Worm (Caenorhabditis elegans) whole organism, L2 larva: ENCODE measurements around the gene crn-5.

Experiments
- C34F6.9 ChIP-seq: fragments of 150-350 bp; optimal IDR thresholded peaks from 2 replicates; lab custom pipeline; 2014; ENCODE audit warnings: missing biosample characterization, missing genetic modification characterization
- elt-3 ChIP-seq: sonication (generic microtip); optimal IDR thresholded peaks from 2 replicates; lab custom pipeline; 2017; ENCODE audit warnings: missing biosample characterization, missing genetic modification characterization
- nhr-129 ChIP-seq: fragments of 150-350 bp; optimal IDR thresholded peaks from 2 replicates; lab custom pipeline; 2014; ENCODE audit warnings: missing biosample characterization, missing genetic modification characterization
- nhr-23 ChIP-seq: fragments of 150-350 bp; optimal IDR thresholded peaks from 2 replicates; lab custom pipeline; 2014; ENCODE audit warnings: missing biosample characterization, missing genetic modification reagents, missing genetic modification characterization
- peb-1 ChIP-seq: fragments of 150-350 bp; optimal IDR thresholded peaks from 2 replicates; lab custom pipeline; 2014; ENCODE audit warnings: missing biosample characterization, missing genetic modification characterization
- skn-1 ChIP-seq: sonication (generic microtip); optimal IDR thresholded peaks from 2 replicates; lab custom pipeline; 2017; ENCODE audit warnings: missing biosample characterization, missing genetic modification characterization

- TF ChIP-seq peb-1 (tag; lab: Kevin White, UChicago) = no peak
- no peak for TF ChIP-seq nhr-23 (tag; lab: Kevin White, UChicago)
- TF ChIP-seq C34F6.9 (tag; lab: Kevin White, UChicago) = peak; percentile 86
- TF ChIP-seq elt-3 (tag; lab: Kevin White, UChicago) = no peak
- peak; percentile 77 for TF ChIP-seq nhr-129 (tag; lab: Kevin White, UChicago)
- no peak for TF ChIP-seq skn-1 (tag; lab: Kevin White, UChicago)
Observed at ce11 chrII:10558962-10559415, 33.6 kb upstream of the crn-5 start.
